Fruit fly (Drosophila melanogaster): ENCODE results near the gene CG44085.
A peak's percentile ranks its signal among the peaks of the same experiment; 100 is the strongest.

The CG44085 gene

dm6 chr2L:13219281-13220092 is 41.3 kb upstream of the CG44085 start, which contains the start of the genes CG9426 and mRF1 (continued):
- peak; percentile 32; the same call in 1 of the 3 replicates for TF ChIP-seq Aef1 (GFP tag; IDR thresholded peaks at IDR 0.05)
- TF ChIP-seq psq (GFP tag; optimal IDR thresholded peaks at IDR 0.05), result no peak
- TF ChIP-seq CG31441 (GFP tag; IDR thresholded peaks at IDR 0.05), result peak; percentile 21; the same call in 1 of the 2 replicates
- peak; percentile 51 for TF ChIP-seq CG30020 (tag; optimal IDR thresholded peaks at IDR 0.05)
- TF ChIP-seq Doc2 (GFP tag; IDR thresholded peaks at IDR 0.05), result no peak
- TF ChIP-seq hb (GFP tag; IDR thresholded peaks at IDR 0.05; ENCODE audit: partially characterized antibody), result peak; percentile 94
- peak; percentile 97 for TF ChIP-seq HLH4C (GFP tag; IDR thresholded peaks at IDR 0.05; ENCODE audit: partially characterized antibody)
- peak; percentile 97 for TF ChIP-seq bbx (GFP tag; IDR thresholded peaks at IDR 0.05; ENCODE audit: partially characterized antibody)
- TF ChIP-seq Hr78 (GFP tag; optimal IDR thresholded peaks at IDR 0.05), result no peak
- TF ChIP-seq B-H2 (GFP tag; optimal IDR thresholded peaks at IDR 0.05), result peak; percentile 12
- TF ChIP-seq CG10274 (GFP tag; optimal IDR thresholded peaks at IDR 0.05), result no peak
- TF ChIP-seq Spps (tag; optimal IDR thresholded peaks at IDR 0.05), result no peak
- peak; percentile 14 for TF ChIP-seq CG12744 (GFP tag; optimal IDR thresholded peaks at IDR 0.05)
- peak; percentile 37 for TF ChIP-seq HmgZ (tag; optimal IDR thresholded peaks at IDR 0.05)
- peak; percentile 77 for TF ChIP-seq CG10267 (tag; optimal IDR thresholded peaks at IDR 0.05)
- TF ChIP-seq Awh (GFP tag; IDR thresholded peaks at IDR 0.05), result no peak
- no peak for TF ChIP-seq ttk (GFP tag; IDR thresholded peaks at IDR 0.05)
- TF ChIP-seq ase (GFP tag; IDR thresholded peaks at IDR 0.05), result no peak
- no peak for TF ChIP-seq CG10543 (GFP tag; optimal IDR thresholded peaks at IDR 0.05)
- TF ChIP-seq CG16815 (GFP tag; optimal IDR thresholded peaks at IDR 0.05), result no peak
- no peak for TF ChIP-seq fd102C (GFP tag; optimal IDR thresholded peaks at IDR 0.05)
- no peak for TF ChIP-seq ham (GFP tag; IDR thresholded peaks at IDR 0.05)
- TF ChIP-seq CG15514 (GFP tag; optimal IDR thresholded peaks at IDR 0.05), result peak; percentile 94
- no peak for TF ChIP-seq CG1233 (GFP tag; optimal IDR thresholded peaks at IDR 0.05)
- TF ChIP-seq Sry-β (GFP tag; optimal IDR thresholded peaks at IDR 0.05), result no peak
- TF ChIP-seq esg (GFP tag; conservative IDR thresholded peaks at IDR 0.05), result no peak
- TF ChIP-seq CG3163 (GFP tag; optimal IDR thresholded peaks at IDR 0.05), result no peak
- no peak for TF ChIP-seq CG12299 (tag; optimal IDR thresholded peaks at IDR 0.05)
- no peak for TF ChIP-seq sim (GFP tag; IDR thresholded peaks at IDR 0.05)
- peak; percentile 96 for TF ChIP-seq Dref (GFP tag; IDR thresholded peaks at IDR 0.05)
- TF ChIP-seq MESR4 (GFP tag; optimal IDR thresholded peaks at IDR 0.05), result peak; percentile 85
- TF ChIP-seq CG14667 (GFP tag; IDR thresholded peaks at IDR 0.05), result no peak
- TF ChIP-seq CG5245 (GFP tag; optimal IDR thresholded peaks at IDR 0.05), result no peak
- no peak for TF ChIP-seq chm (GFP tag; IDR thresholded peaks at IDR 0.05)
- no peak for TF ChIP-seq eyg (GFP tag; optimal IDR thresholded peaks at IDR 0.05)
- peak; percentile 7 for TF ChIP-seq CG7839 (tag; optimal IDR thresholded peaks at IDR 0.05)
- peak; percentile 23 for TF ChIP-seq mam (GFP tag; optimal IDR thresholded peaks at IDR 0.05)
- TF ChIP-seq Nf-YC (tag; optimal IDR thresholded peaks at IDR 0.05), result peak; percentile 90
- TF ChIP-seq peb (GFP tag; IDR thresholded peaks at IDR 0.05), result no peak
- no peak for TF ChIP-seq sens-2 (GFP tag; IDR thresholded peaks at IDR 0.05)
- TF ChIP-seq sd (tag; optimal IDR thresholded peaks at IDR 0.05), result peak; percentile 37
- TF ChIP-seq Eip74EF (GFP tag; optimal IDR thresholded peaks at IDR 0.05), result no peak
- peak; percentile 99 for TF ChIP-seq CG13287 (GFP tag; IDR thresholded peaks at IDR 0.05; ENCODE audit: partially characterized antibody)
- peak; percentile 96 for TF ChIP-seq CG7963 (GFP tag; IDR thresholded peaks at IDR 0.05; ENCODE audit: partially characterized antibody)
- TF ChIP-seq CG9797 (GFP tag; optimal IDR thresholded peaks at IDR 0.05), result peak; percentile 17
- no peak for TF ChIP-seq CG6654 (GFP tag; optimal IDR thresholded peaks at IDR 0.05)
- TF ChIP-seq sna (GFP tag; IDR thresholded peaks at IDR 0.05; ENCODE audit: partially characterized antibody), result peak; percentile 95
- peak; percentile 30 for TF ChIP-seq ems (GFP tag; optimal IDR thresholded peaks at IDR 0.05)

All from whole organism, embryonic.